Fruit fly (Drosophila melanogaster) whole organism, prepupa: ENCODE results near the gene CG16789.
A peak's percentile ranks its signal among the peaks of the same experiment; 100 is the strongest.

Source experiments
- CG16779 ChIP-seq: fragments of 200-800 bp; sonication (Bioruptor generic); optimal IDR thresholded peaks from 3 replicates; lab custom pipeline; 2017; ENCODE audit warnings: missing biosample characterization, mild to moderate bottlenecking, missing genetic modification characterization
- CG4318 ChIP-seq: fragments of 200-800 bp; sonication (Bioruptor generic); optimal IDR thresholded peaks from 3 replicates; lab custom pipeline; 2017; ENCODE audit warnings: missing biosample characterization, mild to moderate bottlenecking, missing genetic modification characterization
- Eip78C ChIP-seq: fragments of 200-800 bp; sonication (Bioruptor generic); peaks from one replicate; lab custom pipeline; 2016; ENCODE audit warnings: missing biosample characterization, missing genetic modification characterization
- Ets21C ChIP-seq: fragments of 200-800 bp; sonication (Bioruptor generic); optimal IDR thresholded peaks from 3 replicates; lab custom pipeline; 2016; ENCODE audit warnings: missing biosample characterization, missing genetic modification characterization
- Hr38 ChIP-seq: sonication (Bioruptor generic); optimal IDR thresholded peaks from 2 replicates; lab custom pipeline; 2016; ENCODE audit warnings: missing biosample characterization, missing genetic modification characterization
- lz ChIP-seq: fragments of 200-800 bp; sonication (Bioruptor generic); optimal IDR thresholded peaks from 3 replicates; lab custom pipeline; 2016; ENCODE audit warnings: missing biosample characterization, missing genetic modification characterization

DNA sequence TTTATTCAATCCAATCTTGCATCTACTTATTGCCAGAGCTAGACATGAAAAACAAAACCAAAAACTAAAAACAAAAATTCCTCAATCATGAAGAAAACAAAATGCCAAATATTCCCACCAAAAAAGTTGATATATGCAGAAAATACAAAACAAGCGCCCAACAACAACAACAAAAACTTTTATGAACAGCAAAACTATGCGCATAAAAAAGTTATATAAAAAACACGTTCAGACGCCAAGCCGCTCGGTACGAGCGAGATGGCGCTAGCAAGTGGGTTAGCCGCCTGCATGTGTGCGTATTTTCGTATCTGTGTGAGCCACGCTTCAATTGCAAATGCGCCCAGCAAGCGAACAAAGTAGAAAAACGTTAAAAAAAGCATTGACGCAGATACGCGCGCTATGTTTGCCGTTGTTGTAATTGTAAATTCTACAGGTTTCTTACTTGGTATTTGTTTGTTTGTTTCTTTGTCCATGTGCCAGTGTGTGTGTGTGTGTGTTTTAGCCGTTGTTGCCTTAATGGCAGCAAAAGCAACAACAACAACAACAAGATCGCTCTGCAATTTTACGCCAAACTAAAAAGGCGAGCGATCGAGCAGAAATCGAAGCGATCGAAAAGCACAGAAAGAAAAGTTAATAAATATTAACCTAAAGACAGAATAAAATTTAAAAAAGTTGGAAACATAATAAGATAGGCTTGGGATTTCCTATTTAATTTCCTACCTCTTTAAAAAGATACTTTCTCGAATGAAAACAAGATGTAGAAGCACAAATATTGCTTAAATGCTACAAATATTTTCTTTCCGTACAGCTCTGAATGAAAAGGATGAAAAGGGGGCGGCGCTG, 27.6 kb downstream of the CG16789 start:
- TF ChIP-seq CG4318 (GFP tag; lab: Kevin White, UChicago) (no peak), Eip78C (GFP tag; lab: Kevin White, UChicago) (peak; percentile 95), Ets21C (GFP tag; lab: Kevin White, UChicago) (no peak), lz (no peak), CG16779 (tag; lab: Kevin White, UChicago) (peak; percentile 48), Hr38 (no peak)
